Fruit fly (Drosophila melanogaster): Measurements from ENCODE around the gene Klp98A.

Klp98A gene

DNA sequence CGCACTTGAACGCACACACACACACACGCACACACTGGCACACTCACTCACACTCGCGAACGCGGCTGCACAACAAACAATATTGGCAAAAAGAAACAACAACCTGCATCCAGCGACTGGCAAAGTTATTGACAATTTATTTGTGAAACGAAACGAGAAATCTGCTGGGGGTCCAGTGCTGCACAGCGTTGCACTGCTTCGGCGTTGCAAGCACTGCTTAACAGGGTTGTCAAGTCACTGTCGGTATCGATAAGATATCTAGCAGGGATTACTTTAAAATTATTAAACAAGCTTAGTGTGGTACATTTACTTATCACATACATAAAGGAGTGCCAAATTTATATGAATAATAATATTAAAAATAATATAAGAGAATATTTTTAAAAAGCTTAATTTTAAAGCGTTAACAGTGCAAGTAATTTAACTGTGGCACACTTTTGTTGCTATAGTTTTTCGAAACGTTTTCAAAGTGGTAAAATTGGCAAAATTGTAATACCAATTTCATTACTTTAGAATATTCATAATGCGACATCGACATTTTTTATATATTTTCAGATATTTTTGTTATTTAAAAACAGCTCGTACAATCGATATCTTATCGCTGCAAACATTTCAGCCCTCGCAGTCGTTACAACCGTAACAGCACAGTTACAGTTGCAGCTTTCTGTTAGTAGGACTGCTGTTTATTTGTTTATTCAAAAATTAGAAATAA lies 48.4 kb upstream of the Klp98A start, which contains the start of the genes dsd and Tusp (continued):
- TF ChIP-seq disco-r (GFP tag; optimal IDR thresholded peaks at IDR 0.05) (no peak), CG1529 (GFP tag; optimal IDR thresholded peaks at IDR 0.05) (peak; percentile 33), CG18764 (GFP tag; optimal IDR thresholded peaks at IDR 0.05) (peak; percentile 78), CG32772 (GFP tag; IDR thresholded peaks at IDR 0.05) (peak; percentile 78), CG9437 (GFP tag; optimal IDR thresholded peaks at IDR 0.05) (peak; percentile 55), CG7556 (GFP tag; optimal IDR thresholded peaks at IDR 0.05) (peak; percentile 78), CG31365 (tag; optimal IDR thresholded peaks at IDR 0.05) (peak; percentile 55), HLH54F (GFP tag; optimal IDR thresholded peaks at IDR 0.05) (peak; percentile 82), Usf (GFP tag; optimal IDR thresholded peaks at IDR 0.05) (peak; percentile 50), CG6854 (GFP tag; optimal IDR thresholded peaks at IDR 0.05) (no peak), eyg (GFP tag; optimal IDR thresholded peaks at IDR 0.05) (no peak), CG15073 (GFP tag; optimal IDR thresholded peaks at IDR 0.05) (peak; percentile 15), CG14860 (GFP tag; IDR thresholded peaks at IDR 0.05; ENCODE audit: partially characterized antibody) (peak; percentile 55; the same call in 1 of the 3 replicates), Fer2 (tag; optimal IDR thresholded peaks at IDR 0.05) (peak; percentile 56), CG9817 (tag; optimal IDR thresholded peaks at IDR 0.05) (peak; percentile 77), knrl (GFP tag; IDR thresholded peaks at IDR 0.05; ENCODE audit: partially characterized antibody) (peak; percentile 64), CG7987 (GFP tag; optimal IDR thresholded peaks at IDR 0.05) (peak; percentile 73), Dref (GFP tag; IDR thresholded peaks at IDR 0.05) (peak; percentile 65), bbx (GFP tag; IDR thresholded peaks at IDR 0.05; ENCODE audit: partially characterized antibody) (peak; percentile 11; the same call in 1 of the 2 replicates), CG15601 (tag; optimal IDR thresholded peaks at IDR 0.05) (peak; percentile 61), ems (GFP tag; optimal IDR thresholded peaks at IDR 0.05) (peak; percentile 64), CG14965 (GFP tag; optimal IDR thresholded peaks at IDR 0.05; ENCODE audit: borderline replicate concordance) (no peak), da (GFP tag; optimal IDR thresholded peaks at IDR 0.05) (peak; percentile 28), Opbp (GFP tag; IDR thresholded peaks at IDR 0.05; ENCODE audit: partially characterized antibody) (peak; percentile 57), vfl (GFP tag; optimal IDR thresholded peaks at IDR 0.05) (peak; percentile 66), CG5180 (GFP tag; optimal IDR thresholded peaks at IDR 0.05) (peak; percentile 52), CG10565 (GFP tag; optimal IDR thresholded peaks at IDR 0.05) (no peak), CG4854 (GFP tag; optimal IDR thresholded peaks at IDR 0.05) (peak; percentile 48), CG7357 (GFP tag; IDR thresholded peaks at IDR 0.05) (peak; percentile 46; the same call in 2 of the 3 replicates), CG17361 (GFP tag; IDR thresholded peaks at IDR 0.05) (peak; percentile 85), emc (GFP tag; optimal IDR thresholded peaks at IDR 0.05) (peak; percentile 31), pb (GFP tag; optimal IDR thresholded peaks at IDR 0.05) (peak; percentile 37), az2 (GFP tag; optimal IDR thresholded peaks at IDR 0.05) (peak; percentile 78), hkb (optimal IDR thresholded peaks at IDR 0.05) (no peak), hkb (GFP tag; IDR thresholded peaks at IDR 0.05) (peak; percentile 47), danr (GFP tag; IDR thresholded peaks at IDR 0.05) (0 out of 2 replicates have a peak, but pooled peaks have one; percentile 44), CG4617 (GFP tag; optimal IDR thresholded peaks at IDR 0.05; ENCODE audit: borderline replicate concordance) (peak; percentile 84), cas (GFP tag; IDR thresholded peaks at IDR 0.05) (0 out of 2 replicates have a peak, but pooled peaks have one; percentile 16), CG14710 (tag; optimal IDR thresholded peaks at IDR 0.05) (peak; percentile 77), CG12744 (GFP tag; optimal IDR thresholded peaks at IDR 0.05) (no peak), zfh1 (GFP tag; IDR thresholded peaks at IDR 0.05) (peak; percentile 78), slp2 (GFP tag; optimal IDR thresholded peaks at IDR 0.05) (peak; percentile 35), CG17328 (GFP tag; IDR thresholded peaks at IDR 0.05) (peak; percentile 70), toy (GFP tag; IDR thresholded peaks at IDR 0.05) (no peak), CG15269 (tag; optimal IDR thresholded peaks at IDR 0.05) (peak; percentile 71), Neu2 (GFP tag; optimal IDR thresholded peaks at IDR 0.05; ENCODE audit: borderline replicate concordance) (no peak), BtbVII (GFP tag; optimal IDR thresholded peaks at IDR 0.05) (peak; percentile 39), dpn (GFP tag; optimal IDR thresholded peaks at IDR 0.05) (peak; percentile 74 to 85), CG10267 (tag; optimal IDR thresholded peaks at IDR 0.05) (peak; percentile 91)
